Worm (Caenorhabditis elegans) whole organism, mixed stage, embryonic: ENCODE results near the gene ZK721.3.

Experiments
- ceh-83 ChIP-seq: fragments of 200-800 bp; sonication (Bioruptor generic); optimal IDR thresholded peaks from 2 replicates; lab custom pipeline; 2018; ENCODE audit warnings: mild to moderate bottlenecking, missing genetic modification characterization, missing compliant biosample characterization
- cnd-1 ChIP-seq: fragments of 200-800 bp; sonication (Bioruptor generic); optimal IDR thresholded peaks from 2 replicates; lab custom pipeline; 2018; ENCODE audit warnings: mild to moderate bottlenecking, missing genetic modification characterization, missing compliant biosample characterization
- lsy-2 ChIP-seq: fragments of 150-350 bp; optimal IDR thresholded peaks from 2 replicates; lab custom pipeline; 2014; ENCODE audit warnings: missing biosample characterization, missing genetic modification characterization
- mls-2 ChIP-seq: sonication (generic microtip); optimal IDR thresholded peaks from 2 replicates; lab custom pipeline; 2016; ENCODE audit warnings: mild to moderate bottlenecking, missing genetic modification characterization, moderate library complexity, missing compliant biosample characterization
- nhr-237 ChIP-seq: fragments of 150-350 bp; optimal IDR thresholded peaks from 2 replicates; lab custom pipeline; 2014; ENCODE audit warnings: missing biosample characterization, missing genetic modification characterization
- nhr-76 ChIP-seq: sonication (generic microtip); optimal IDR thresholded peaks from 2 replicates; lab custom pipeline; 2017; ENCODE audit warnings: missing biosample characterization, missing genetic modification characterization
- pha-4 ChIP-seq: fragments of 150-350 bp; optimal IDR thresholded peaks from 2 replicates; lab custom pipeline; 2018; ENCODE audit warnings: missing biosample characterization, missing genetic modification reagents, missing genetic modification characterization
- sem-2 ChIP-seq: fragments of 200-800 bp; sonication (Bioruptor generic); optimal IDR thresholded peaks from 2 replicates; lab custom pipeline; 2018; ENCODE audit warnings: mild to moderate bottlenecking, missing genetic modification characterization, missing compliant biosample characterization
- unc-39 ChIP-seq: fragments of 150-350 bp; optimal IDR thresholded peaks from 2 replicates; lab custom pipeline; 2014; ENCODE audit warnings: missing biosample characterization, missing genetic modification characterization
- unc-62 ChIP-seq: fragments of 150-350 bp; optimal IDR thresholded peaks from 2 replicates; lab custom pipeline; 2014; ENCODE audit warnings: missing biosample characterization, missing genetic modification reagents, missing genetic modification characterization
- ztf-11 ChIP-seq: fragments of 150-350 bp; optimal IDR thresholded peaks from 2 replicates; lab custom pipeline; 2014; ENCODE audit warnings: missing biosample characterization, missing genetic modification characterization

DNA sequence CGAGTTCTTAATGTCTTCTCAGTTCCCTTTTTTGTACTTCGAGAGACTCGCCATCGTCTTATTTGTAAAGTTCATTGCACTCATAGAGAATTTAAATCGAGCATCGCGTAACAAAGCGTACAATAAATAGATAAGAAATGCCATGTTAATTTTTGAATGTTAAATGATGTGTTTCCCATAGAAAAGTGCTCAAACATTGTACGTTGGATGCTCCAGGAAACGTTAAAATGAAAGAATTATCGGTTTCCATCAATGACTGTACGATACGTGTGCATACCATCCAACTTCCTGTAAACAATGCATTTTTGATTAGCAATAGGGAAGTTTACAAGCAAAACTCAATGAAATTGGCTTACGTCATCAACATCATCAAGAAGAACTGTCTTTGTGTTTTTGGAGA lies 36.3 kb downstream of the ZK721.3 start:
- no peak for TF ChIP-seq ztf-11 (tag; lab: Kevin White, UChicago)
- no peak for TF ChIP-seq sem-2 (GFP tag; lab: Kevin White, UChicago)
- TF ChIP-seq nhr-237 (tag; lab: Kevin White, UChicago): no peak
- no peak for TF ChIP-seq unc-62 (GFP tag; lab: Kevin White, UChicago)
- no peak for TF ChIP-seq lsy-2 (tag; lab: Kevin White, UChicago)
- no peak for TF ChIP-seq nhr-76
- no peak for TF ChIP-seq pha-4 (tag; lab: Kevin White, UChicago)
- no peak for TF ChIP-seq ceh-83 (GFP tag; lab: Kevin White, UChicago)
- TF ChIP-seq unc-39 (tag; lab: Kevin White, UChicago): no peak
- no peak for TF ChIP-seq cnd-1
- TF ChIP-seq mls-2 (tag; lab: Kevin White, UChicago): no peak
